Worm (Caenorhabditis elegans): ENCODE results near the gene F49H6.5.

Gene F49H6.5

ce11 chrV:17030430-17030829 lies 7.4 kb downstream of the F49H6.5 start:
- no peak for TF ChIP-seq lin-54 (GFP tag; optimal IDR thresholded peaks at IDR 0.05)

- TF ChIP-seq attf-5 (GFP tag; optimal IDR thresholded peaks at IDR 0.05) (no peak), Y53F4B.3 (GFP tag; IDR thresholded peaks at IDR 0.05) (no peak), B0019.2 (GFP tag; conservative IDR thresholded peaks at IDR 0.05) (no peak), ztf-3 (GFP tag; optimal IDR thresholded peaks at IDR 0.05) (no peak), nfya-2 (GFP tag; IDR thresholded peaks at IDR 0.05) (no peak), B0261.1 (tag; optimal IDR thresholded peaks at IDR 0.05) (no peak), F39B2.1 (GFP tag; IDR thresholded peaks at IDR 0.05) (no peak), madf-3 (GFP tag; IDR thresholded peaks at IDR 0.05) (no peak), ceh-27 (GFP tag; optimal IDR thresholded peaks at IDR 0.05) (no peak), hlh-12 (tag; optimal IDR thresholded peaks at IDR 0.05) (no peak), hlh-26 (GFP tag; conservative IDR thresholded peaks at IDR 0.05) (no peak), mxl-1 (tag; optimal IDR thresholded peaks at IDR 0.05) (no peak), F23B12.7 (tag; optimal IDR thresholded peaks at IDR 0.05; ENCODE audit: insufficient read depth) (no peak), B0336.3 (GFP tag; IDR thresholded peaks at IDR 0.05) (no peak), ceh-40 (GFP tag; IDR thresholded peaks at IDR 0.05) (no peak)
These were observed 12.8 kb downstream of the F49H6.5 start, which contains the start of gene srz-94 for ce11 chrV:17035850-17036249. Gene srz-94 (minus strand): TSS chrV:17035950.

ce11 chrV:17042263-17042662 lies 19.2 kb downstream of the F49H6.5 start, which contains the start of gene hpo-33:
Gene hpo-33 (plus strand): TSS chrV:17042563.
- TF ChIP-seq ZK185.1 (tag; optimal IDR thresholded peaks at IDR 0.05; ENCODE audit: poor library complexity, severe bottlenecking) (no peak), madf-8 (GFP tag; conservative IDR thresholded peaks at IDR 0.05) (no peak), K12H6.12 (tag; optimal IDR thresholded peaks at IDR 0.05) (no peak), lin-35 (GFP tag; optimal IDR thresholded peaks at IDR 0.05) (no peak), pbrm-1 (GFP tag; IDR thresholded peaks at IDR 0.05) (no peak), lag-1 (GFP tag; IDR thresholded peaks at IDR 0.05) (no peak), T07F8.4 (tag; optimal IDR thresholded peaks at IDR 0.05) (no peak)

ce11 chrV:17044500-17044899 lies 21.5 kb downstream of the F49H6.5 start, which contains the start of gene F28B1.2:
Gene F28B1.2 (plus strand): TSS chrV:17044800.
- TF ChIP-seq T07F8.4 (tag; optimal IDR thresholded peaks at IDR 0.05) (no peak), lag-1 (GFP tag; IDR thresholded peaks at IDR 0.05) (no peak), ceh-40 (GFP tag; IDR thresholded peaks at IDR 0.05) (no peak), F55B11.4 (tag; optimal IDR thresholded peaks at IDR 0.05; ENCODE audit: borderline replicate concordance, insufficient read depth) (no peak), C17E4.6 (GFP tag; IDR thresholded peaks at IDR 0.05) (no peak), let-526 (GFP tag; IDR thresholded peaks at IDR 0.05) (no peak), die-1 (tag; optimal IDR thresholded peaks at IDR 0.05) (no peak), ztf-3 (GFP tag; optimal IDR thresholded peaks at IDR 0.05) (no peak), hmg-1.2 (GFP tag; IDR thresholded peaks at IDR 0.05) (no peak), tbx-9 (tag; optimal IDR thresholded peaks at IDR 0.05; ENCODE audit: borderline replicate concordance) (no peak), ZK185.1 (tag; optimal IDR thresholded peaks at IDR 0.05; ENCODE audit: poor library complexity, severe bottlenecking) (no peak)

ce11 chrV:17059987-17060386 lies 36.9 kb downstream of the F49H6.5 start, which contains the start of gene sri-66:
Gene sri-66 (plus strand): TSS chrV:17060287.
- TF ChIP-seq B0261.1 (tag; optimal IDR thresholded peaks at IDR 0.05) (no peak), dox-1 (GFP tag; IDR thresholded peaks at IDR 0.05) (no peak), Y53F4B.3 (GFP tag; IDR thresholded peaks at IDR 0.05) (no peak), ekl-4 (GFP tag; IDR thresholded peaks at IDR 0.05) (no peak), rec-8 (tag; optimal IDR thresholded peaks at IDR 0.05) (no peak), ztf-18 (tag; optimal IDR thresholded peaks at IDR 0.05) (no peak), hlh-26 (GFP tag; conservative IDR thresholded peaks at IDR 0.05) (no peak), attf-3 (GFP tag; conservative IDR thresholded peaks at IDR 0.05) (no peak), sptf-2 (GFP tag; optimal IDR thresholded peaks at IDR 0.05) (no peak)

All from whole organism, young adult.